Worm (Caenorhabditis elegans): ENCODE results near the gene T27F7.12.

DNA sequence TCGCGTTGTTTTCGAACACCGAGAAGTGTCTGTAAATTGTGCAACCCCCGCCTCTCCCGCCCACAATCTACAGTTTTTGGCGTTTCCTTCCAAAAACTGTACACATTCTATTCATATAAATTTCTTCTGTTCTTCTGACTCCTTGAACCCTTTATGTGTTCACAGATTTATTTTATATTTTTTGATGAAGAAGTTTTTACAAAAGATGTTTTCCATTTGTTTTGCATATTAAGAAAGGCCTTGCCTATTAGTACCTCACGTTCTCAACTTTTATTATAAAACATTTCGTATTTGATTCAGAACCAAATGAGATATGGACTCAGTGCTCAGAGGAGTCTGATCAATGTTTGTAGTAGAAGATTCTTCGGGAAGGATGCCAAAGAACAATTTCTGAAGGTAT is 36.6 kb upstream of the T27F7.12 start, which contains the start of gene ndx-3:
- TF ChIP-seq him-1 (tag; optimal IDR thresholded peaks at IDR 0.05) (no peak), W03F9.2 (tag; optimal IDR thresholded peaks at IDR 0.05) (no peak)

Measured in whole organism, L4/young adult.